Fruit fly (Drosophila melanogaster) whole organism, embryonic: ENCODE data around the gene Kdm2.

ENCODE experiments used
- Abd-B ChIP-seq: fragments of 200-800 bp; sonication (Bioruptor generic); optimal IDR thresholded peaks from 2 replicates; lab custom pipeline; 2018; ENCODE audit warnings: missing biosample characterization, mild to moderate bottlenecking, missing genetic modification characterization, moderate library complexity
- B-H1 ChIP-seq: fragments of 200-800 bp; sonication (Bioruptor generic); IDR thresholded peaks from 3 replicates; pipeline ENCODE4 v1.3.6; 2022; ENCODE audit warnings: missing biosample characterization, missing genetic modification characterization
- Bteb2 ChIP-seq: fragments of 200-800 bp; sonication (Bioruptor generic); optimal IDR thresholded peaks from 2 replicates; lab custom pipeline; 2016; ENCODE audit warnings: missing biosample characterization, missing genetic modification characterization
- CG10543 ChIP-seq: fragments of 200-800 bp; sonication (Bioruptor generic); optimal IDR thresholded peaks from 3 replicates; lab custom pipeline; 2017; ENCODE audit warnings: missing biosample characterization, mild to moderate bottlenecking, missing genetic modification characterization, moderate library complexity
- CG11504 ChIP-seq: fragments of 200-800 bp; sonication (Bioruptor generic); optimal IDR thresholded peaks from 3 replicates; lab custom pipeline; 2019; ENCODE audit warnings: missing biosample characterization, mild to moderate bottlenecking, missing genetic modification characterization, moderate library complexity
- CG12299 ChIP-seq: fragments of 200-800 bp; sonication (Bioruptor generic); optimal IDR thresholded peaks from 2 replicates; lab custom pipeline; 2018; ENCODE audit warnings: missing biosample characterization, mild to moderate bottlenecking, missing genetic modification characterization
- CG13775 ChIP-seq: fragments of 200-800 bp; sonication (Bioruptor generic); optimal IDR thresholded peaks from 3 replicates; lab custom pipeline; 2017; ENCODE audit warnings: missing biosample characterization, mild to moderate bottlenecking, missing genetic modification characterization
- CG15479 ChIP-seq: fragments of 200-800 bp; sonication (Bioruptor generic); optimal IDR thresholded peaks from 3 replicates; lab custom pipeline; 2019; ENCODE audit warnings: missing biosample characterization, mild to moderate bottlenecking, missing genetic modification characterization, moderate library complexity
- CG2202 ChIP-seq: fragments of 200-800 bp; sonication (Bioruptor generic); optimal IDR thresholded peaks from 2 replicates; lab custom pipeline; 2018; ENCODE audit warnings: missing biosample characterization, mild to moderate bottlenecking, missing genetic modification characterization
- CG3065 ChIP-seq: fragments of 200-800 bp; sonication (Bioruptor generic); optimal IDR thresholded peaks from 2 replicates; lab custom pipeline; 2016; ENCODE audit warnings: missing biosample characterization, missing genetic modification characterization
- CG33213 ChIP-seq: fragments of 200-800 bp; sonication (Bioruptor generic); optimal IDR thresholded peaks from 3 replicates; lab custom pipeline; 2016; ENCODE audit warnings: missing biosample characterization, missing genetic modification characterization
- CG4424 ChIP-seq: fragments of 200-800 bp; sonication (Bioruptor generic); optimal IDR thresholded peaks from 3 replicates; lab custom pipeline; 2016; ENCODE audit warnings: missing biosample characterization, missing genetic modification characterization
- CG4854 ChIP-seq: fragments of 200-800 bp; sonication (Bioruptor generic); optimal IDR thresholded peaks from 2 replicates; lab custom pipeline; 2016; ENCODE audit warnings: missing biosample characterization, missing genetic modification characterization, inconsistent platforms
- CG5953 ChIP-seq: fragments of 200-800 bp; sonication (Bioruptor generic); IDR thresholded peaks from 2 replicates; pipeline ENCODE4 v1.3.6; 2022; ENCODE audit warnings: missing biosample characterization, missing genetic modification characterization
- CG7987 ChIP-seq: fragments of 200-800 bp; sonication (Bioruptor generic); optimal IDR thresholded peaks from 2 replicates; lab custom pipeline; 2018; ENCODE audit warnings: missing biosample characterization, mild to moderate bottlenecking, missing genetic modification characterization, moderate library complexity
- CG8281 ChIP-seq: fragments of 200-800 bp; sonication (Bioruptor generic); optimal IDR thresholded peaks from 2 replicates; lab custom pipeline; 2018; ENCODE audit warnings: missing biosample characterization, mild to moderate bottlenecking, missing genetic modification characterization, moderate library complexity
- CG9437 ChIP-seq: fragments of 200-800 bp; sonication (Bioruptor generic); optimal IDR thresholded peaks from 2 replicates; lab custom pipeline; 2018; ENCODE audit warnings: missing biosample characterization, mild to moderate bottlenecking, missing genetic modification characterization
- CHES-1-like ChIP-seq: fragments of 200-800 bp; sonication (Bioruptor generic); optimal IDR thresholded peaks from 2 replicates; lab custom pipeline; 2016; ENCODE audit warnings: missing biosample characterization, missing genetic modification characterization
- Chrac-16 ChIP-seq: fragments of 200-800 bp; sonication (Bioruptor generic); optimal IDR thresholded peaks from 3 replicates; lab custom pipeline; 2016; ENCODE audit warnings: missing biosample characterization, missing genetic modification characterization
- Dad ChIP-seq: fragments of 200-800 bp; sonication (Bioruptor generic); optimal IDR thresholded peaks from 3 replicates; lab custom pipeline; 2016; ENCODE audit warnings: missing biosample characterization, missing genetic modification characterization
- Deaf1 ChIP-seq: fragments of 200-800 bp; optimal IDR thresholded peaks from 3 replicates; lab custom pipeline; 2019; ENCODE audit warnings: missing biosample characterization, mild to moderate bottlenecking, missing genetic modification characterization, moderate library complexity
- Dip3 ChIP-seq: fragments of 200-800 bp; sonication (Bioruptor generic); optimal IDR thresholded peaks from 3 replicates; lab custom pipeline; 2016; ENCODE audit warnings: missing biosample characterization, missing genetic modification characterization
- Ets65A ChIP-seq: fragments of 200-800 bp; sonication (Bioruptor generic); peaks from one replicate; lab custom pipeline; 2016; ENCODE audit warnings: missing biosample characterization, missing genetic modification characterization
- Gug ChIP-seq: fragments of 200-800 bp; sonication (Bioruptor generic); IDR thresholded peaks from 4 replicates; pipeline ENCODE4 v1.3.6; 2022; ENCODE audit warnings: missing biosample characterization, missing genetic modification characterization
- HLH54F ChIP-seq: fragments of 200-800 bp; sonication (Bioruptor generic); optimal IDR thresholded peaks from 3 replicates; lab custom pipeline; 2016; ENCODE audit warnings: missing biosample characterization, missing genetic modification characterization
- Myb ChIP-seq: fragments of 200-800 bp; sonication (Bioruptor generic); optimal IDR thresholded peaks from 2 replicates; lab custom pipeline; 2016; ENCODE audit warnings: missing biosample characterization, missing genetic modification characterization
- NFAT ChIP-seq: fragments of 200-800 bp; sonication (Bioruptor generic); IDR thresholded peaks from 2 replicates; pipeline ENCODE4 v1.3.6; 2022; ENCODE audit warnings: missing biosample characterization, missing genetic modification characterization
- Nf-YB ChIP-seq: fragments of 200-800 bp; sonication (Bioruptor generic); optimal IDR thresholded peaks from 3 replicates; lab custom pipeline; 2019; ENCODE audit warnings: missing biosample characterization, mild to moderate bottlenecking, missing genetic modification characterization, moderate library complexity
- Opbp ChIP-seq: fragments of 200-800 bp; sonication (Bioruptor generic); IDR thresholded peaks from 3 replicates; pipeline ENCODE4 v1.3.6; 2022; ENCODE audit warnings: missing biosample characterization, missing genetic modification characterization; ENCODE audit not compliant: partially characterized antibody
- Rfx ChIP-seq: fragments of 200-800 bp; sonication (Bioruptor generic); IDR thresholded peaks from 2 replicates; pipeline ENCODE4 v1.3.6; 2022; ENCODE audit warnings: missing biosample characterization, missing genetic modification characterization
- Xrp1 ChIP-seq: fragments of 200-800 bp; sonication (Bioruptor generic); IDR thresholded peaks from 2 replicates; pipeline ENCODE4 v1.3.6; 2022; ENCODE audit warnings: missing biosample characterization, missing genetic modification characterization
- ap ChIP-seq: fragments of 200-800 bp; sonication (Bioruptor generic); IDR thresholded peaks from 2 replicates; pipeline ENCODE4 v1.3.6; 2022; ENCODE audit warnings: missing biosample characterization, missing genetic modification characterization
- cad ChIP-seq: fragments of >200 bp; optimal IDR thresholded peaks from 2 replicates; lab custom pipeline; 2017; ENCODE audit warnings: missing biosample characterization, missing genetic modification characterization
- chif ChIP-seq, 2 experiments: fragments of 200-800 bp; sonication (Bioruptor generic); optimal IDR thresholded peaks; 3 replicates each; lab custom pipeline; 2016; ENCODE audit warnings: missing biosample characterization in 2 of 2, missing genetic modification characterization in 2 of 2
- croc ChIP-seq: fragments of 200-800 bp; sonication (Bioruptor generic); conservative IDR thresholded peaks from 3 replicates; pipeline ENCODE4 v1.3.6; 2022; ENCODE audit warnings: missing biosample characterization, missing genetic modification characterization
- disco-r ChIP-seq: fragments of 200-800 bp; sonication (Bioruptor generic); optimal IDR thresholded peaks from 2 replicates; lab custom pipeline; 2016; ENCODE audit warnings: missing biosample characterization, missing genetic modification characterization
- dm ChIP-seq: fragments of 200-800 bp; sonication (Bioruptor generic); optimal IDR thresholded peaks from 3 replicates; lab custom pipeline; 2016; ENCODE audit warnings: missing biosample characterization, missing genetic modification characterization
- maf-S ChIP-seq: fragments of 200-800 bp; sonication (Bioruptor generic); optimal IDR thresholded peaks from 2 replicates; lab custom pipeline; 2016; ENCODE audit warnings: missing biosample characterization, missing genetic modification characterization
- nerfin-1 ChIP-seq: fragments of 200-800 bp; sonication (Bioruptor generic); optimal IDR thresholded peaks from 3 replicates; lab custom pipeline; 2019; ENCODE audit warnings: missing biosample characterization, mild to moderate bottlenecking, missing genetic modification characterization, moderate library complexity
- org-1 ChIP-seq: fragments of 200-800 bp; sonication (Bioruptor generic); optimal IDR thresholded peaks from 2 replicates; lab custom pipeline; 2017; ENCODE audit warnings: missing biosample characterization, missing genetic modification characterization
- phol ChIP-seq: fragments of 200-800 bp; sonication (Bioruptor generic); optimal IDR thresholded peaks from 3 replicates; lab custom pipeline; 2018; ENCODE audit warnings: missing biosample characterization, mild to moderate bottlenecking, missing genetic modification characterization, moderate library complexity
- psq ChIP-seq: fragments of 200-800 bp; sonication (Bioruptor generic); optimal IDR thresholded peaks from 2 replicates; lab custom pipeline; 2017; ENCODE audit warnings: missing biosample characterization, missing genetic modification characterization
- repo ChIP-seq: fragments of 200-800 bp; sonication (Bioruptor generic); optimal IDR thresholded peaks from 2 replicates; lab custom pipeline; 2016; ENCODE audit warnings: missing biosample characterization, missing genetic modification characterization
- salm ChIP-seq: fragments of 200-800 bp; sonication (Bioruptor generic); optimal IDR thresholded peaks from 2 replicates; lab custom pipeline; 2018; ENCODE audit warnings: missing biosample characterization, mild to moderate bottlenecking, missing genetic modification characterization
- schlank ChIP-seq: fragments of 200-800 bp; sonication (Bioruptor generic); optimal IDR thresholded peaks from 2 replicates; lab custom pipeline; 2018; ENCODE audit warnings: missing biosample characterization, mild to moderate bottlenecking, missing genetic modification characterization
- sima ChIP-seq: fragments of 200-800 bp; sonication (Bioruptor generic); optimal IDR thresholded peaks from 2 replicates; lab custom pipeline; 2016; ENCODE audit warnings: missing biosample characterization, missing genetic modification characterization
- sisA ChIP-seq: fragments of 200-800 bp; sonication (Bioruptor generic); IDR thresholded peaks from 2 replicates; pipeline ENCODE4 v1.3.6; 2022; ENCODE audit warnings: missing biosample characterization, missing genetic modification characterization
- so ChIP-seq: fragments of 200-800 bp; sonication (Bioruptor generic); IDR thresholded peaks from 3 replicates; pipeline ENCODE4 v1.3.6; 2022; ENCODE audit warnings: missing biosample characterization, missing genetic modification characterization
- sob ChIP-seq: fragments of 200-800 bp; sonication (Bioruptor generic); IDR thresholded peaks from 2 replicates; pipeline ENCODE4 v1.3.6; 2022; ENCODE audit warnings: missing biosample characterization, missing genetic modification characterization
- tll ChIP-seq, 2 experiments: fragments of 200-800 bp in 1 of 2; fragments of >200 bp in 1 of 2; sonication (Bioruptor generic) in 1 of 2; optimal IDR thresholded peaks; 2 replicates each; lab custom pipeline; 2017 to 2019; ENCODE audit warnings: missing biosample characterization in 2 of 2, missing genetic modification characterization in 2 of 2, mild to moderate bottlenecking in 1 of 2, moderate library complexity in 1 of 2
- ttk ChIP-seq: fragments of 200-800 bp; sonication (Bioruptor generic); IDR thresholded peaks from 2 replicates; pipeline ENCODE4 v2.1.2; 2022; ENCODE audit warnings: missing biosample characterization, missing genetic modification characterization

The Kdm2 gene

DNA sequence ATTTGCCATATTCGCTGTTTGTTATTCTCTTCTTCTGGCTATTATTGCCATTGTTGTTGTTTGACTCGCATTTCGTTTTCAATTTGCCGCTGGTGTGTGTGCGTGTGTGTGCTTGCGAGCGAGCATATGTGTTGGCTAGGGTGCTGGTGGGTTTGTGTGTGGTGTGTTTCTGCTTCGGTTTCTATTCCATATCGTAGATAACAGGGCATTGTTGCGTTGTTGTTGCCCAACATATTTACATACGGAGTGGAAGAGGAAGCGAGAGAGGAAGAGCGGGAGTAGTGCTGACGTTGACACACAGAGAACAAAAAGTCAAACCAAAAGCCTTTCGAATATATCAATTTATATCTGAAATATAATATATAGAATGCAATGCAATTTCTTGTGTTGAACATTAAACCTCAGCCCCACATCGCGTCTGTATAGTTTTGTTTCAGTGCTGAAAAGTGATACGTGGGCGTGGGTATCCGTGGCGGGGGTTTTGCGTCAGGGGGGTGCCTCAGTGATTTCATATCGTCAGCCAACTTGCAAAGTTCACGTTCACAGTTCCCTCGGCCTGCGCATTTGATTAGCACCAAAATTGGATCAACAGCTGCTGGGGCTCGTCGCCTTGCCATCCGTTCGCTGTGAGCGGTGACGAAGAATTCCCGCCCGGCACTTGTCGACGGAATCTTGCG, 2.3 kb downstream of the Kdm2 start (continued):
- TF ChIP-seq CG4424 (peak; percentile 71), Rfx (GFP tag; lab: Robert Waterston, UW) (no peak), CG9437 (GFP tag; lab: Kevin White, UChicago) (no peak), CG4854 (peak; percentile 2), CG10543 (GFP tag; lab: Kevin White, UChicago) (peak; percentile 75), CHES-1-like (GFP tag; lab: Kevin White, UChicago) (no peak), Nf-YB (GFP tag; lab: Kevin White, UChicago) (peak; percentile 35), B-H1 (GFP tag; lab: Robert Waterston, UW) (no peak), sima (no peak), HLH54F (no peak), CG8281 (tag; lab: Kevin White, UChicago) (no peak), chif (GFP tag; optimal IDR thresholded peaks at IDR 0.05; lab: Kevin White, UChicago) (no peak), Chrac-16 (GFP tag; lab: Kevin White, UChicago) (peak; percentile 50), org-1 (GFP tag; lab: Kevin White, UChicago) (peak; percentile 34), Deaf1 (tag; lab: Kevin White, UChicago) (peak; percentile 56), CG3065 (GFP tag; lab: Kevin White, UChicago) (no peak), Gug (GFP tag; lab: Robert Waterston, UW) (peak; percentile 79), CG15479 (GFP tag; lab: Kevin White, UChicago) (peak; percentile 88), so (GFP tag; lab: Robert Waterston, UW) (no peak), CG11504 (tag; lab: Kevin White, UChicago) (peak; percentile 78), Dip3 (GFP tag; lab: Kevin White, UChicago) (no peak), schlank (peak; percentile 70), CG7987 (GFP tag; lab: Kevin White, UChicago) (peak; percentile 54), Abd-B (GFP tag; lab: Kevin White, UChicago) (no peak), ap (GFP tag; lab: Robert Waterston, UW) (no peak), Dad (GFP tag; lab: Kevin White, UChicago) (no peak), tll (GFP tag; optimal IDR thresholded peaks at IDR 0.05; lab: Kevin White, UChicago) (peak in 1 of 2 experiments; percentile 51), dm (GFP tag; lab: Kevin White, UChicago) (no peak), repo (no peak), CG5953 (GFP tag; lab: Robert Waterston, UW) (no peak), cad (GFP tag; lab: Kevin White, UChicago) (no peak), CG12299 (peak; percentile 18), CG33213 (GFP tag; lab: Kevin White, UChicago) (no peak), sob (GFP tag; lab: Robert Waterston, UW) (no peak), NFAT (GFP tag; lab: Robert Waterston, UW) (no peak), Xrp1 (no peak), Myb (GFP tag; lab: Kevin White, UChicago) (no peak), CG13775 (GFP tag; lab: Kevin White, UChicago) (peak; percentile 54), Bteb2 (no peak), nerfin-1 (tag; lab: Kevin White, UChicago) (peak; percentile 4), salm (tag; lab: Kevin White, UChicago) (peak; percentile 44), Opbp (GFP tag; lab: Robert Waterston, UW) (no peak), sisA (GFP tag; lab: Robert Waterston, UW) (no peak), maf-S (GFP tag; lab: Kevin White, UChicago) (no peak), phol (peak; percentile 65), CG2202 (tag; lab: Kevin White, UChicago) (peak; percentile 3), Ets65A (GFP tag; lab: Kevin White, UChicago) (peak; percentile 81), ttk (GFP tag; lab: Robert Waterston, UW) (no peak), psq (GFP tag; lab: Kevin White, UChicago) (no peak), croc (peak; percentile 33; the same call in 2 of the 3 replicates), disco-r (GFP tag; lab: Kevin White, UChicago) (no peak)
